Worm (Caenorhabditis elegans) whole organism, midembryonic: ENCODE data around the gene F41G3.3.
"Not testable (repeated sequence)": the region's sequence is repeated elsewhere in the genome, so short reads cannot be mapped to it uniquely, and the experiment has no call there.

Experiments
- T22C8.4 ChIP-seq: fragments of 200-800 bp; sonication (Bioruptor generic); IDR thresholded peaks from 2 replicates; pipeline ENCODE4 v1.3.6; 2022; ENCODE audit warnings: missing genetic modification characterization, missing compliant biosample characterization
- cog-1 ChIP-seq: sonication (generic microtip); optimal IDR thresholded peaks from 2 replicates; lab custom pipeline; 2016; ENCODE audit warnings: missing genetic modification characterization, missing compliant biosample characterization
- flt-1 ChIP-seq: fragments of 200-800 bp; sonication (Bioruptor generic); IDR thresholded peaks from 2 replicates; pipeline ENCODE4 v1.3.6; 2022; ENCODE audit warnings: missing genetic modification characterization, missing compliant biosample characterization
- klf-2 ChIP-seq: fragments of 200-800 bp; sonication (Bioruptor generic); conservative IDR thresholded peaks from 2 replicates; pipeline ENCODE4 v1.3.6; 2022; ENCODE audit warnings: missing genetic modification reagents, missing genetic modification characterization, missing compliant biosample characterization
- med-1 ChIP-seq: sonication (generic microtip); optimal IDR thresholded peaks from 2 replicates; lab custom pipeline; 2017; ENCODE audit warnings: missing genetic modification characterization, mild to moderate bottlenecking, missing compliant biosample characterization, antibody characterized with exemption, missing genetic modification reagents; ENCODE audit not compliant: insufficient read depth
- ref-1 ChIP-seq: fragments of 200-800 bp; sonication (Bioruptor generic); conservative IDR thresholded peaks from 2 replicates; pipeline ENCODE4 v1.3.6; 2022; ENCODE audit warnings: missing genetic modification reagents, missing genetic modification characterization, missing compliant biosample characterization
- tab-1 ChIP-seq: fragments of 200-800 bp; sonication (Bioruptor generic); IDR thresholded peaks from 2 replicates; pipeline ENCODE4 v1.3.6; 2022; ENCODE audit warnings: missing genetic modification characterization, missing compliant biosample characterization
- ztf-23 ChIP-seq: fragments of 200-800 bp; sonication (Bioruptor generic); IDR thresholded peaks from 2 replicates; pipeline ENCODE4 v1.3.6; 2022; ENCODE audit warnings: missing genetic modification reagents, missing genetic modification characterization, missing compliant biosample characterization
- ztf-29 ChIP-seq: fragments of 200-800 bp; sonication (Bioruptor generic); IDR thresholded peaks from 2 replicates; pipeline ENCODE4 v1.3.6; 2022; ENCODE audit warnings: missing genetic modification reagents, missing genetic modification characterization, missing compliant biosample characterization

F41G3.3 gene

ce11 chrII:6752027-6752426, 4.3 kb upstream of the F41G3.3 start, which contains the start of gene F41G3.19:
TSS of gene F41G3.19 (minus strand) at chrII:6752127.
- TF ChIP-seq klf-2 (GFP tag; lab: Robert Waterston, UW) (no peak), flt-1 (GFP tag; lab: Robert Waterston, UW) (no peak), cog-1 (tag; lab: Kevin White, UChicago) (no peak), ref-1 (GFP tag; lab: Robert Waterston, UW) (no peak), T22C8.4 (GFP tag; lab: Robert Waterston, UW) (no peak), med-1 (GFP tag; lab: Kevin White, UChicago) (no peak), ztf-29 (GFP tag; lab: Robert Waterston, UW) (no peak), tab-1 (GFP tag; lab: Robert Waterston, UW) (no peak), ztf-23 (no peak)

DNA sequence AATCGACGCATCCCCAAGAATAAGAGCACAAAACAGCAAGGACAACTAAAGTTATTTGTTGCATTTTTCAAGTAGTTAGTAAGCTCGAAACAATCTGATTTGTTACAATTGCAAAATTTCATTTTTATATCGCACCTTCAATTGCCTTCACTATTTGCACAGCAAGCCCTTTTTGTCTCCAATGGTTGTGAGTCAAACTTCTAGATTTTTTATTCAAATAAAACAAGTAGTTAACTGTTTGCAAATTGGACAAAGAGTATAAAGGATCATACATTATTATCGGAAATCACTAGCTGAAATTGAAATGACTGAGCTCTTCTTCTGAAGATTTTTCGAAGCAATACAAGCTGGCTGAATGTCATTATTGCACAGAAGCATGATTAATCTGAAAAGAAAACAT, 3.5 kb upstream of the F41G3.3 start, which contains the start of gene F41G3.21:
Gene F41G3.21, minus strand, starts transcription at position 101 of the 400 bp plus-strand sequence.
- no peak for TF ChIP-seq ztf-23
- TF ChIP-seq T22C8.4 (GFP tag; lab: Robert Waterston, UW): no peak
- no peak for TF ChIP-seq cog-1 (tag; lab: Kevin White, UChicago)
- no peak for TF ChIP-seq flt-1 (GFP tag; lab: Robert Waterston, UW)
- no peak for TF ChIP-seq klf-2 (GFP tag; lab: Robert Waterston, UW)
- TF ChIP-seq ref-1 (GFP tag; lab: Robert Waterston, UW): no peak
- TF ChIP-seq med-1 (GFP tag; lab: Kevin White, UChicago): no peak
- no peak for TF ChIP-seq ztf-29 (GFP tag; lab: Robert Waterston, UW)
- TF ChIP-seq tab-1 (GFP tag; lab: Robert Waterston, UW): no peak

ce11 chrII:6754671-6755224, 1.6 kb upstream of the F41G3.3 start, which contains the start of the genes srx-95 and fis-1:
TSS of gene srx-95 (minus strand) at chrII:6754771.
TSS of gene fis-1 (plus strand) at chrII:6755174.
- no peak for TF ChIP-seq klf-2 (GFP tag; lab: Robert Waterston, UW)
- no peak for TF ChIP-seq cog-1 (tag; lab: Kevin White, UChicago)
- no peak for TF ChIP-seq med-1 (GFP tag; lab: Kevin White, UChicago)
- no peak for TF ChIP-seq tab-1 (GFP tag; lab: Robert Waterston, UW)
- TF ChIP-seq flt-1 (GFP tag; lab: Robert Waterston, UW): no peak
- no peak for TF ChIP-seq ztf-29 (GFP tag; lab: Robert Waterston, UW)
- no peak for TF ChIP-seq ztf-23
- TF ChIP-seq T22C8.4 (GFP tag; lab: Robert Waterston, UW): no peak
- TF ChIP-seq ref-1 (GFP tag; lab: Robert Waterston, UW): no peak

ce11 chrII:6764734-6765133, 8.4 kb downstream of the F41G3.3 start, which contains the start of gene nlp-50:
TSS of gene nlp-50 (plus strand) at chrII:6765034.
- no peak for TF ChIP-seq ztf-29 (GFP tag; lab: Robert Waterston, UW)
- no peak for TF ChIP-seq klf-2 (GFP tag; lab: Robert Waterston, UW)
- TF ChIP-seq tab-1 (GFP tag; lab: Robert Waterston, UW): no peak
- no peak for TF ChIP-seq med-1 (GFP tag; lab: Kevin White, UChicago)
- TF ChIP-seq T22C8.4 (GFP tag; lab: Robert Waterston, UW): no peak
- TF ChIP-seq cog-1 (tag; lab: Kevin White, UChicago): no peak
- TF ChIP-seq ztf-23: no peak
- no peak for TF ChIP-seq ref-1 (GFP tag; lab: Robert Waterston, UW)
- no peak for TF ChIP-seq flt-1 (GFP tag; lab: Robert Waterston, UW)

DNA sequence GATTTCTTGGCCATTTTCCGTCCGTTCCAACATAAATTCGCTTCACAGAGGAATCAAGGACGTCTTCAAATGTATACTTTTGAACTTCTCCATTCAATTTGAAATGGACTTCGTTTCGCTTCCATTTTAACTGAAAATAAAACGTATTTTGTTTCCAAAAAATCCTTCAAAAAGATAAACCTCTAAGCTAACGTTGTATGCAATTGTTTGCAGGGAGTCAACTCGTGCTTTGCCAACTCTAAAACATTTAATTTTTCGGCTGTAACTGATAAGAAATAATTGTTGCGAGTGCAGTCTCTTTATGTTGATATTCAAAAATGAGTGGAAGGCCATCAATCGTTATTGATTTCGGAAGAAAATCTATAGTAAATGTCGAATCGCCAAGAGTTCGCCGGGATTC, 11.7 kb downstream of the F41G3.3 start, which contains the start of gene F41G3.18:
Gene F41G3.18, plus strand, starts transcription at position 301 of the 400 bp plus-strand sequence.
- TF ChIP-seq klf-2 (GFP tag; lab: Robert Waterston, UW) (no peak), T22C8.4 (GFP tag; lab: Robert Waterston, UW) (no peak), med-1 (GFP tag; lab: Kevin White, UChicago) (no peak), flt-1 (GFP tag; lab: Robert Waterston, UW) (no peak), ref-1 (GFP tag; lab: Robert Waterston, UW) (no peak), ztf-23 (no peak), ztf-29 (GFP tag; lab: Robert Waterston, UW) (no peak), tab-1 (GFP tag; lab: Robert Waterston, UW) (no peak), cog-1 (tag; lab: Kevin White, UChicago) (no peak)

ce11 chrII:6770030-6770429, 13.7 kb downstream of the F41G3.3 start:
- TF ChIP-seq tab-1 (GFP tag; lab: Robert Waterston, UW) (no peak), ref-1 (GFP tag; lab: Robert Waterston, UW) (no peak), flt-1 (GFP tag; lab: Robert Waterston, UW) (no peak), klf-2 (GFP tag; lab: Robert Waterston, UW) (no peak), T22C8.4 (GFP tag; lab: Robert Waterston, UW) (no peak)

DNA sequence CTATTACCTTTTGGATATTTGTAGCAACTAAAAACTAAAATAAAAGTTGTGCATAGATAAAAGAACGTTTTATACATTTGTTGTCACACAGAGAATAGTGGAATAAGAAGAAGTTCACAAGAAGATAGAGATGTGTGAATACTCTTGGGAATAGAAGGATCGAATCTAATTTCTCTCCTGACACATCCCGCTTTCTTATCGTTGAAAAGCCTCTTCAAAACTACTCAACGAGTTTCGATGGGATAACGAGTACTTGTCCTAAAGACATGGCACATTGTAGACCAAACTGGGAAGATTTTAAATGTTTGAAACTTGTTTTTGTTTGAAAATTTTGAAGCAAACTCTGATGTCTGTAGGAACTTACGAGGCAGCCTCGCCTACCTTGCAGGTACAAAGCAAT, 16.1 kb downstream of the F41G3.3 start:
- TF ChIP-seq ref-1 (GFP tag; lab: Robert Waterston, UW) (no peak), cog-1 (tag; lab: Kevin White, UChicago) (no peak), klf-2 (GFP tag; lab: Robert Waterston, UW) (no peak)

DNA sequence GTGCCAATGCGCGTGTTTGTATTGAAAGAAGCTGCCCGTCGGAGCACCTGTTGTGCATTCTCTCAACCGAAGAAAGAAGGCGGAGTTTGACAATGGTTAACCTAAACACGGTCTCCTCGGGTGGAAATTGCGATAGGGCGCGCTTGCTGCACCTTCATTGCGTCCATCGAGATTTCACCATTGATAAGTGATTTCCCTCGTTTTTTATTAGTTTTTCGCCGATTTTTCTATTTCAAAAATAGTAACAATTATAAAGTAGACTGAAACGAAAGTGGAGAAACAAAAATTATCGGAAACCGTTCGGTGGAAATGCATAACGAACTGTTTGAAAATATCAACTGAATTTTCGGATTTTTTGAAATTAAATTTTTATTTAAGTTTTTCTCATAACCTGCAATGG, 18.7 kb downstream of the F41G3.3 start, which contains the start of gene agr-1:
Gene agr-1, minus strand, starts transcription at position 101 of the 400 bp plus-strand sequence.
- not testable (repeated sequence) for TF ChIP-seq ztf-29 (GFP tag; lab: Robert Waterston, UW); klf-2 (GFP tag; lab: Robert Waterston, UW); cog-1 (tag; lab: Kevin White, UChicago)

DNA sequence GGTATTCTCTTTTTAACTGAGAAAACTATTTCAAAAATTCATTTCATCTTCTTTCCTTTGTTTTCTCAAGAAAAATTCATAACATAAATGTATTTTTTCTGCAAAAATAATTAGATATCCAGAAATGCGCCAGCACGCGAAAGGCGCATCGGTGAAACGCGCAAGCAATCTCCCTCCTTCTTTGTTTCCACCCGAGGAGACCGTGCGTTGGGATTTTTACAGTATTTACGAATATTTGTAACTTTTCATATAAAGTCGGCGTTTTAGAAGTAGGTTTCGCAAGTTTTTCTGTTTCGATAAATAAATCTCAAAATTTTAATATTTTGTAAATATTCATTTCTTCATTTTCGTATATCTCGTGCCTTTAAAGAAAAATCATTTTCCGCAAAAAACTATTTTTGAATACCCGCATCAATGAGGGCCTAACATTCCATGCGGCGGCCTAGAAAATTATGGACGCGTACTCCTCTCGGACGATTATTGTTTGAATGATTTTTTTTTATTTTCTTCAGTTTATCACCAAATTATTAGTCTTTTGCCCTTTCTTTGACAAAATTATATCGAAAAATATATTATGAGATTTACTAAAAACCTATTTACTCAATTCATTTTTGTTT, 20.2 kb downstream of the F41G3.3 start, which contains the start of gene ssup-72:
Gene ssup-72, plus strand, starts transcription at position 181 of the 617 bp plus-strand sequence.
- no peak for TF ChIP-seq flt-1 (GFP tag; lab: Robert Waterston, UW)
- TF ChIP-seq ztf-23: peak; percentile 67
- TF ChIP-seq med-1 (GFP tag; lab: Kevin White, UChicago): peak; percentile 6
